Worm (Caenorhabditis elegans) whole organism, L4 larva: ENCODE results near the gene ard-1.

Experiments
- daf-12 ChIP-seq: fragments of 150-350 bp; optimal IDR thresholded peaks from 2 replicates; lab custom pipeline; 2014; ENCODE audit warnings: missing biosample characterization, missing genetic modification reagents, missing genetic modification characterization
- nhr-48 ChIP-seq: sonication (generic microtip); optimal IDR thresholded peaks from 2 replicates; lab custom pipeline; 2016; ENCODE audit warnings: mild to moderate bottlenecking, missing genetic modification characterization, missing compliant biosample characterization

ce11 chrIV:11092502-11093080 is 38.5 kb upstream of the ard-1 start, which contains the start of gene bcc-1:
- no peak for TF ChIP-seq daf-12
- TF ChIP-seq nhr-48 (tag; lab: Kevin White, UChicago): no peak
